Fruit fly (Drosophila melanogaster) whole organism, wandering third instar larva: ENCODE measurements around the gene CG14650.

ENCODE experiments used
- Abd-B ChIP-seq: fragments of >200 bp; optimal IDR thresholded peaks from 2 replicates; lab custom pipeline; 2017; ENCODE audit warnings: missing biosample characterization, missing genetic modification characterization
- CG32264 ChIP-seq: fragments of 200-800 bp; sonication (Bioruptor generic); optimal IDR thresholded peaks from 2 replicates; lab custom pipeline; 2016; ENCODE audit warnings: missing biosample characterization, missing genetic modification characterization
- CG9705 ChIP-seq: fragments of 200-800 bp; sonication (Bioruptor generic); optimal IDR thresholded peaks from 2 replicates; lab custom pipeline; 2018; ENCODE audit warnings: missing biosample characterization, mild to moderate bottlenecking, missing genetic modification characterization
- CrebA ChIP-seq: fragments of 200-800 bp; sonication (Bioruptor generic); optimal IDR thresholded peaks from 2 replicates; lab custom pipeline; 2016; ENCODE audit warnings: missing biosample characterization, mild to moderate bottlenecking, missing genetic modification characterization, borderline replicate concordance
- Dfd ChIP-seq: fragments of >200 bp; optimal IDR thresholded peaks from 2 replicates; lab custom pipeline; 2017; ENCODE audit warnings: missing biosample characterization, missing genetic modification characterization
- Dif ChIP-seq: fragments of 200-275, 200-300 bp; sonication (Bioruptor generic); optimal IDR thresholded peaks from 2 replicates; lab custom pipeline; 2018; ENCODE audit warnings: missing biosample characterization, missing genetic modification characterization; ENCODE audit not compliant: partially characterized antibody
- GATAd ChIP-seq: sonication (Bioruptor generic); optimal IDR thresholded peaks from 2 replicates; lab custom pipeline; 2016; ENCODE audit warnings: missing biosample characterization, missing genetic modification characterization
- HLH106 ChIP-seq: fragments of 200-800 bp; optimal IDR thresholded peaks from 3 replicates; lab custom pipeline; 2019; ENCODE audit warnings: missing biosample characterization, mild to moderate bottlenecking, missing genetic modification characterization, moderate library complexity
- Hnf4 ChIP-seq: fragments of 200-800 bp; sonication (Bioruptor generic); optimal IDR thresholded peaks from 2 replicates; lab custom pipeline; 2016; ENCODE audit warnings: missing biosample characterization, mild to moderate bottlenecking, missing genetic modification characterization
- Hr78 ChIP-seq: fragments of >200 bp; optimal IDR thresholded peaks from 2 replicates; lab custom pipeline; 2017; ENCODE audit warnings: missing biosample characterization, missing genetic modification characterization
- Hr83 ChIP-seq: fragments of 200-300 bp; sonication (Bioruptor generic); optimal IDR thresholded peaks from 2 replicates; lab custom pipeline; 2016; ENCODE audit warnings: missing biosample characterization, mild to moderate bottlenecking, missing genetic modification characterization, moderate library complexity; ENCODE audit not compliant: poor library complexity, severe bottlenecking
- Jra ChIP-seq: sonication (Bioruptor generic); optimal IDR thresholded peaks from 2 replicates; lab custom pipeline; 2016; ENCODE audit warnings: missing biosample characterization, missing genetic modification characterization
- Mio ChIP-seq: sonication (Bioruptor generic); optimal IDR thresholded peaks from 2 replicates; lab custom pipeline; 2016; ENCODE audit warnings: missing biosample characterization, missing genetic modification characterization
- Myc ChIP-seq: fragments of >200 bp; optimal IDR thresholded peaks from 2 replicates; lab custom pipeline; 2017
- N ChIP-seq: fragments of >200 bp; optimal IDR thresholded peaks from 2 replicates; lab custom pipeline; 2018; ENCODE audit warnings: missing biosample characterization, missing external identifiers, missing genetic modification characterization
- OdsH ChIP-seq: fragments of 200-800 bp; sonication (Bioruptor generic); optimal IDR thresholded peaks from 2 replicates; lab custom pipeline; 2016; ENCODE audit warnings: missing biosample characterization, mild to moderate bottlenecking, missing genetic modification characterization
- Rel ChIP-seq, 2 experiments: fragments of 200-800 bp; sonication (Bioruptor generic) in 1 of 2; optimal IDR thresholded peaks; 2 replicates in 1 of 2; 3 replicates in 1 of 2; lab custom pipeline; 2016 to 2019; ENCODE audit warnings: mild to moderate bottlenecking in 2 of 2, missing biosample characterization in 2 of 2, missing genetic modification characterization in 2 of 2, moderate library complexity in 1 of 2
- Sp1 ChIP-seq: fragments of 200-800 bp; sonication (Bioruptor generic); optimal IDR thresholded peaks from 3 replicates; lab custom pipeline; 2019; ENCODE audit warnings: missing biosample characterization, mild to moderate bottlenecking, missing genetic modification characterization, moderate library complexity
- Vsx2 ChIP-seq: fragments of 200-300, 225-300 bp; sonication (Bioruptor generic); optimal IDR thresholded peaks from 2 replicates; lab custom pipeline; 2018; ENCODE audit warnings: missing biosample characterization, missing genetic modification characterization; ENCODE audit not compliant: partially characterized antibody
- br ChIP-seq: fragments of 200-800 bp; sonication (Bioruptor generic); optimal IDR thresholded peaks from 2 replicates; lab custom pipeline; 2016; ENCODE audit warnings: missing biosample characterization, missing genetic modification characterization
- brk ChIP-seq: fragments of 200-800 bp; sonication (Bioruptor generic); optimal IDR thresholded peaks from 2 replicates; lab custom pipeline; 2016; ENCODE audit warnings: missing biosample characterization, mild to moderate bottlenecking, missing genetic modification characterization
- dl ChIP-seq, 2 experiments: fragments of 175-275, 200-275 bp in 1 of 2; fragments of 200-275 bp in 1 of 2; sonication (Bioruptor generic); optimal IDR thresholded peaks; lab custom pipeline; 2018; ENCODE audit warnings: mild to moderate bottlenecking in 2 of 2, missing biosample characterization in 2 of 2, missing genetic modification characterization in 2 of 2, moderate library complexity in 2 of 2; ENCODE audit not compliant: partially characterized antibody in 2 of 2, insufficient read depth in 1 of 2
- dmrt93B ChIP-seq: fragments of 200-800 bp; sonication (Bioruptor generic); optimal IDR thresholded peaks from 2 replicates; lab custom pipeline; 2018; ENCODE audit warnings: missing biosample characterization, mild to moderate bottlenecking, missing genetic modification characterization
- dsf ChIP-seq: sonication (Bioruptor generic); optimal IDR thresholded peaks from 2 replicates; lab custom pipeline; 2016; ENCODE audit warnings: missing biosample characterization, missing genetic modification characterization, borderline replicate concordance
- ey ChIP-seq: fragments of 200-800 bp; sonication (Bioruptor generic); optimal IDR thresholded peaks from 2 replicates; lab custom pipeline; 2016; ENCODE audit warnings: missing biosample characterization, missing genetic modification characterization
- foxo ChIP-seq, 2 experiments: fragments of 200-800 bp; sonication (Bioruptor generic); optimal IDR thresholded peaks; 2 replicates in 1 of 2; 3 replicates in 1 of 2; lab custom pipeline; 2016 to 2017; ENCODE audit warnings: missing biosample characterization in 2 of 2, missing genetic modification characterization in 2 of 2
- fru ChIP-seq: fragments of 200-800 bp; sonication (Bioruptor generic); optimal IDR thresholded peaks from 3 replicates; lab custom pipeline; 2016; ENCODE audit warnings: missing biosample characterization, mild to moderate bottlenecking, missing genetic modification characterization
- h ChIP-seq: fragments of 200-800 bp; sonication (Bioruptor generic); optimal IDR thresholded peaks from 3 replicates; lab custom pipeline; 2016; ENCODE audit warnings: missing biosample characterization, mild to moderate bottlenecking, missing genetic modification characterization
- jim ChIP-seq: fragments of 175-275, 200-325 bp; sonication (Bioruptor generic); optimal IDR thresholded peaks from 2 replicates; lab custom pipeline; 2016; ENCODE audit warnings: missing biosample characterization, mild to moderate bottlenecking, missing genetic modification characterization
- lola ChIP-seq: fragments of >200 bp; optimal IDR thresholded peaks from 2 replicates; lab custom pipeline; 2017; ENCODE audit warnings: missing biosample characterization, missing genetic modification characterization
- pan ChIP-seq: fragments of >200 bp; optimal IDR thresholded peaks from 2 replicates; lab custom pipeline; 2017
- psq ChIP-seq: fragments of 200-800 bp; sonication (Bioruptor generic); optimal IDR thresholded peaks from 3 replicates; lab custom pipeline; 2017; ENCODE audit warnings: missing biosample characterization, mild to moderate bottlenecking, missing genetic modification characterization, moderate library complexity
- rgr ChIP-seq: fragments of 200-800 bp; sonication (Bioruptor generic); optimal IDR thresholded peaks from 3 replicates; lab custom pipeline; 2016; ENCODE audit warnings: missing biosample characterization, mild to moderate bottlenecking, missing genetic modification characterization
- sage ChIP-seq: fragments of 200-800 bp; sonication (Bioruptor generic); optimal IDR thresholded peaks from 2 replicates; lab custom pipeline; 2016; ENCODE audit warnings: missing biosample characterization, mild to moderate bottlenecking, missing genetic modification characterization
- sv ChIP-seq: fragments of 200-800 bp; sonication (Bioruptor generic); optimal IDR thresholded peaks from 3 replicates; lab custom pipeline; 2016; ENCODE audit warnings: missing biosample characterization, missing genetic modification characterization
- tai ChIP-seq: sonication (Bioruptor generic); optimal IDR thresholded peaks from 2 replicates; lab custom pipeline; 2016; ENCODE audit warnings: missing biosample characterization, missing genetic modification characterization
- usp ChIP-seq: fragments of >200 bp; optimal IDR thresholded peaks from 2 replicates; lab custom pipeline; 2017; ENCODE audit warnings: missing biosample characterization, missing genetic modification characterization
- woc ChIP-seq: sonication (Bioruptor generic); optimal IDR thresholded peaks from 2 replicates; lab custom pipeline; 2016; ENCODE audit warnings: missing biosample characterization, mild to moderate bottlenecking, missing genetic modification characterization

Gene CG14650

dm6 chr3R:4390133-4390532 is 47.1 kb upstream of the CG14650 start, which contains the start of gene CG14646:
Gene CG14646, plus strand, starts transcription at chr3R:4390366.
- TF ChIP-seq Rel (GFP tag; optimal IDR thresholded peaks at IDR 0.05; lab: Kevin White, UChicago), result no peak
- TF ChIP-seq Rel (tag; optimal IDR thresholded peaks at IDR 0.05; lab: Kevin White, UChicago), result peak; percentile 21
- peak; percentile 67 for TF ChIP-seq Myc (lab: Kevin White, UChicago)
- peak; percentile 63 for TF ChIP-seq Hr83 (GFP tag; lab: Kevin White, UChicago)
- no peak for TF ChIP-seq lola (GFP tag; lab: Kevin White, UChicago)
- TF ChIP-seq, all 38 proteins: peak for 3

- no peak for TF ChIP-seq tai (GFP tag; lab: Kevin White, UChicago)
- TF ChIP-seq sv (GFP tag; lab: Kevin White, UChicago), result no peak
- no peak for TF ChIP-seq Abd-B (GFP tag; lab: Kevin White, UChicago)
- TF ChIP-seq N (GFP tag; lab: Kevin White, UChicago), result no peak
- peak; percentile 80 for TF ChIP-seq Dif (GFP tag; lab: Kevin White, UChicago)
- no peak for TF ChIP-seq Myc (lab: Kevin White, UChicago)
- no peak for TF ChIP-seq pan
- peak; percentile 53 for TF ChIP-seq h (GFP tag; lab: Kevin White, UChicago)
- TF ChIP-seq Jra (GFP tag; lab: Kevin White, UChicago), result no peak
- no peak for TF ChIP-seq Vsx2
- no peak for TF ChIP-seq woc (GFP tag; lab: Kevin White, UChicago)
- TF ChIP-seq dl (GFP tag; optimal IDR thresholded peaks at IDR 0.05; lab: Kevin White, UChicago; ENCODE audit: insufficient read depth in 1 of 2, partially characterized antibody in 2 of 2), result peak; percentile 37 to 72
- TF ChIP-seq Hr83 (GFP tag; lab: Kevin White, UChicago), result peak; percentile 73
- no peak for TF ChIP-seq dmrt93B (GFP tag; lab: Kevin White, UChicago)
- TF ChIP-seq CG32264 (GFP tag; lab: Kevin White, UChicago), result no peak
- TF ChIP-seq jim (GFP tag; lab: Kevin White, UChicago), result no peak
- no peak for TF ChIP-seq OdsH (GFP tag; lab: Kevin White, UChicago)
- no peak for TF ChIP-seq CG9705 (GFP tag; lab: Kevin White, UChicago)
- peak; percentile 17 for TF ChIP-seq Hnf4
- peak; percentile 11 for TF ChIP-seq Sp1
- TF ChIP-seq Hr78 (GFP tag; lab: Kevin White, UChicago), result no peak
- TF ChIP-seq brk, result no peak
- TF ChIP-seq Dfd (GFP tag; lab: Kevin White, UChicago), result no peak
- TF ChIP-seq Mio (GFP tag; lab: Kevin White, UChicago), result no peak
- TF ChIP-seq rgr, result peak; percentile 5
- TF ChIP-seq usp (GFP tag; lab: Kevin White, UChicago), result no peak
- no peak for TF ChIP-seq foxo (GFP tag; optimal IDR thresholded peaks at IDR 0.05; lab: Kevin White, UChicago)
- peak; percentile 45 for TF ChIP-seq br (GFP tag; lab: Kevin White, UChicago)
- TF ChIP-seq psq (GFP tag; lab: Kevin White, UChicago), result peak; percentile 8
- no peak for TF ChIP-seq dsf (GFP tag; lab: Kevin White, UChicago)
- TF ChIP-seq Rel (GFP tag; optimal IDR thresholded peaks at IDR 0.05; lab: Kevin White, UChicago), result no peak
- TF ChIP-seq Rel (tag; optimal IDR thresholded peaks at IDR 0.05; lab: Kevin White, UChicago), result peak; percentile 53
- no peak for TF ChIP-seq lola (GFP tag; lab: Kevin White, UChicago)
- no peak for TF ChIP-seq CrebA (GFP tag; lab: Kevin White, UChicago)
- no peak for TF ChIP-seq HLH106
- TF ChIP-seq sage (GFP tag; lab: Kevin White, UChicago), result no peak
- no peak for TF ChIP-seq ey (GFP tag; lab: Kevin White, UChicago)
- no peak for TF ChIP-seq fru (GFP tag; lab: Kevin White, UChicago)
- TF ChIP-seq GATAd (GFP tag; lab: Kevin White, UChicago), result no peak
These were observed 43.1 kb upstream of the CG14650 start, which contains the start of gene CG34112 for dm6 chr3R:4394117-4394516. Gene CG34112, minus strand, starts transcription at chr3R:4394259.
